Fruit fly (Drosophila melanogaster) whole organism, prepupa: Measurements from ENCODE around the gene Theg.

Experiments
- Blimp-1 ChIP-seq: fragments of 200-800 bp; sonication (Bioruptor generic); optimal IDR thresholded peaks from 3 replicates; lab custom pipeline; 2017; ENCODE audit warnings: missing biosample characterization, missing genetic modification characterization, mild to moderate bottlenecking, moderate library complexity, missing genetic modification reagents
- CG10631 ChIP-seq: fragments of 200-800 bp; sonication (Bioruptor generic); optimal IDR thresholded peaks from 2 replicates; lab custom pipeline; 2016; ENCODE audit warnings: missing biosample characterization, missing genetic modification characterization
- CG10669 ChIP-seq: fragments of 200-800 bp; sonication (Bioruptor generic); optimal IDR thresholded peaks from 3 replicates; lab custom pipeline; 2018; ENCODE audit warnings: missing biosample characterization, mild to moderate bottlenecking, missing genetic modification characterization, moderate library complexity
- CG11294 ChIP-seq: fragments of 200-800 bp; sonication (Bioruptor generic); IDR thresholded peaks from 2 replicates; pipeline ENCODE4 v1.3.6; 2022; ENCODE audit warnings: missing biosample characterization, missing genetic modification characterization
- CG11762 ChIP-seq: fragments of 200-800 bp; sonication (Bioruptor generic); optimal IDR thresholded peaks from 3 replicates; lab custom pipeline; 2016; ENCODE audit warnings: missing biosample characterization, missing genetic modification characterization; ENCODE audit not compliant: insufficient read depth
- CG11902 ChIP-seq: fragments of 200-800 bp; sonication (Bioruptor generic); optimal IDR thresholded peaks from 3 replicates; lab custom pipeline; 2016; ENCODE audit warnings: missing biosample characterization, missing genetic modification characterization
- CG1621 ChIP-seq: fragments of 200-800 bp; sonication (Bioruptor generic); optimal IDR thresholded peaks from 3 replicates; lab custom pipeline; 2018; ENCODE audit warnings: missing biosample characterization, mild to moderate bottlenecking, missing genetic modification characterization
- CG3032 ChIP-seq: fragments of 200-800 bp; optimal IDR thresholded peaks from 2 replicates; lab custom pipeline; 2019; ENCODE audit warnings: missing biosample characterization, mild to moderate bottlenecking, missing genetic modification characterization, moderate library complexity
- CG34406 ChIP-seq: fragments of 200-800 bp; sonication (Bioruptor generic); optimal IDR thresholded peaks from 3 replicates; lab custom pipeline; 2016; ENCODE audit warnings: missing biosample characterization, missing genetic modification characterization
- CG3919 ChIP-seq: fragments of 200-800 bp; sonication (Bioruptor generic); optimal IDR thresholded peaks from 3 replicates; lab custom pipeline; 2016; ENCODE audit warnings: missing biosample characterization, missing genetic modification characterization
- CG4318 ChIP-seq: fragments of 200-800 bp; sonication (Bioruptor generic); optimal IDR thresholded peaks from 3 replicates; lab custom pipeline; 2017; ENCODE audit warnings: missing biosample characterization, mild to moderate bottlenecking, missing genetic modification characterization
- CG6792 ChIP-seq: fragments of 200-800 bp; sonication (Bioruptor generic); optimal IDR thresholded peaks from 3 replicates; lab custom pipeline; 2016; ENCODE audit warnings: missing biosample characterization, missing genetic modification characterization
- CG6808 ChIP-seq: fragments of 200-800 bp; sonication (Bioruptor generic); optimal IDR thresholded peaks from 3 replicates; lab custom pipeline; 2017; ENCODE audit warnings: missing biosample characterization, missing genetic modification characterization, mild to moderate bottlenecking, moderate library complexity, missing genetic modification reagents
- CG6854 ChIP-seq: fragments of 200-800 bp; sonication (Bioruptor generic); optimal IDR thresholded peaks from 2 replicates; lab custom pipeline; 2017; ENCODE audit warnings: missing biosample characterization, mild to moderate bottlenecking, missing genetic modification characterization
- CG7368 ChIP-seq: fragments of 200-800 bp; sonication (Bioruptor generic); optimal IDR thresholded peaks from 3 replicates; lab custom pipeline; 2016; ENCODE audit warnings: missing biosample characterization, missing genetic modification characterization
- CG8119 ChIP-seq: fragments of 200-800 bp; sonication (Bioruptor generic); IDR thresholded peaks from 3 replicates; pipeline ENCODE4 v1.3.6; 2022; ENCODE audit warnings: missing biosample characterization, missing genetic modification characterization
- CG8632 ChIP-seq: fragments of 200-800 bp; sonication (Bioruptor generic); optimal IDR thresholded peaks from 3 replicates; lab custom pipeline; 2016; ENCODE audit warnings: missing biosample characterization, missing genetic modification characterization
- CG9139 ChIP-seq: fragments of 200-800 bp; sonication (Bioruptor generic); optimal IDR thresholded peaks from 3 replicates; lab custom pipeline; 2017; ENCODE audit warnings: missing biosample characterization, mild to moderate bottlenecking, missing genetic modification characterization
- Eip75B ChIP-seq: fragments of 200-800 bp; sonication (Bioruptor generic); optimal IDR thresholded peaks from 3 replicates; lab custom pipeline; 2016; ENCODE audit warnings: missing biosample characterization, missing genetic modification characterization
- Eip78C ChIP-seq: fragments of 200-800 bp; sonication (Bioruptor generic); peaks from one replicate; lab custom pipeline; 2016; ENCODE audit warnings: missing biosample characterization, missing genetic modification characterization
- Ets21C ChIP-seq: fragments of 200-800 bp; sonication (Bioruptor generic); optimal IDR thresholded peaks from 3 replicates; lab custom pipeline; 2016; ENCODE audit warnings: missing biosample characterization, missing genetic modification characterization
- Ets96B ChIP-seq: fragments of 200-800 bp; optimal IDR thresholded peaks from 2 replicates; lab custom pipeline; 2019; ENCODE audit warnings: missing biosample characterization, mild to moderate bottlenecking, missing genetic modification characterization, moderate library complexity
- Gug ChIP-seq: fragments of 200-800 bp; sonication (Bioruptor generic); IDR thresholded peaks from 2 replicates; pipeline ENCODE4 v1.3.6; 2022; ENCODE audit warnings: missing biosample characterization, missing genetic modification characterization
- Hr38 ChIP-seq: sonication (Bioruptor generic); optimal IDR thresholded peaks from 2 replicates; lab custom pipeline; 2016; ENCODE audit warnings: missing biosample characterization, missing genetic modification characterization
- Hr39 ChIP-seq: fragments of 200-800 bp; sonication (Bioruptor generic); optimal IDR thresholded peaks from 2 replicates; lab custom pipeline; 2016; ENCODE audit warnings: missing biosample characterization, missing genetic modification characterization
- Met ChIP-seq: fragments of 200-800 bp; sonication (Bioruptor generic); optimal IDR thresholded peaks from 3 replicates; lab custom pipeline; 2016; ENCODE audit warnings: missing biosample characterization, missing genetic modification characterization
- OdsH ChIP-seq: fragments of 200-800 bp; sonication (Bioruptor generic); optimal IDR thresholded peaks from 3 replicates; lab custom pipeline; 2016; ENCODE audit warnings: missing biosample characterization, missing genetic modification characterization
- Smox ChIP-seq: fragments of 200-800 bp; sonication (Bioruptor generic); optimal IDR thresholded peaks from 3 replicates; lab custom pipeline; 2016; ENCODE audit warnings: missing biosample characterization, missing genetic modification characterization
- Sox14 ChIP-seq: fragments of 200-800 bp; sonication (Bioruptor generic); optimal IDR thresholded peaks from 3 replicates; lab custom pipeline; 2016; ENCODE audit warnings: missing biosample characterization, missing genetic modification characterization
- Sox15 ChIP-seq: fragments of 200-800 bp; sonication (Bioruptor generic); optimal IDR thresholded peaks from 3 replicates; lab custom pipeline; 2016; ENCODE audit warnings: missing biosample characterization, missing genetic modification characterization
- achi ChIP-seq: fragments of 200-800 bp; sonication (Bioruptor generic); optimal IDR thresholded peaks from 3 replicates; lab custom pipeline; 2016; ENCODE audit warnings: missing biosample characterization, missing genetic modification characterization
- acj6 ChIP-seq: fragments of 200-800 bp; sonication (Bioruptor generic); optimal IDR thresholded peaks from 3 replicates; lab custom pipeline; 2016; ENCODE audit warnings: missing biosample characterization, missing genetic modification characterization
- cyc ChIP-seq: fragments of 200-800 bp; sonication (Bioruptor generic); optimal IDR thresholded peaks from 3 replicates; lab custom pipeline; 2016; ENCODE audit warnings: missing biosample characterization, missing genetic modification characterization
- dac ChIP-seq: fragments of 200-800 bp; sonication (Bioruptor generic); optimal IDR thresholded peaks from 2 replicates; lab custom pipeline; 2017; ENCODE audit warnings: missing biosample characterization, mild to moderate bottlenecking, missing genetic modification characterization
- dsx ChIP-seq: fragments of 200-800 bp; optimal IDR thresholded peaks from 3 replicates; lab custom pipeline; 2019; ENCODE audit warnings: missing biosample characterization, mild to moderate bottlenecking, missing genetic modification characterization, moderate library complexity; ENCODE audit not compliant: poor library complexity, severe bottlenecking
- eg ChIP-seq: fragments of 200-800 bp; sonication (Bioruptor generic); IDR thresholded peaks from 3 replicates; pipeline ENCODE4 v1.3.6; 2022; ENCODE audit warnings: missing biosample characterization, missing genetic modification characterization
- esn ChIP-seq: fragments of 200-800 bp; sonication (Bioruptor generic); optimal IDR thresholded peaks from 2 replicates; lab custom pipeline; 2016; ENCODE audit warnings: missing biosample characterization, mild to moderate bottlenecking, missing genetic modification characterization, moderate library complexity
- fd59A ChIP-seq: fragments of 200-800 bp; sonication (Bioruptor generic); optimal IDR thresholded peaks from 2 replicates; lab custom pipeline; 2017; ENCODE audit warnings: missing biosample characterization, mild to moderate bottlenecking, missing genetic modification characterization, missing genetic modification reagents
- fkh ChIP-seq: fragments of 200-800 bp; sonication (Bioruptor generic); optimal IDR thresholded peaks from 3 replicates; lab custom pipeline; 2017; ENCODE audit warnings: missing biosample characterization, mild to moderate bottlenecking, missing genetic modification characterization, moderate library complexity
- net ChIP-seq: fragments of 200-800 bp; sonication (Bioruptor generic); optimal IDR thresholded peaks from 3 replicates; lab custom pipeline; 2016; ENCODE audit warnings: missing biosample characterization, missing genetic modification characterization
- pdm3 ChIP-seq: fragments of 200-800 bp; sonication (Bioruptor generic); optimal IDR thresholded peaks from 3 replicates; lab custom pipeline; 2016; ENCODE audit warnings: missing biosample characterization, missing genetic modification characterization
- salr ChIP-seq, 2 experiments: fragments of 200-800 bp; sonication (Bioruptor generic); optimal IDR thresholded peaks; 3 replicates each; lab custom pipeline; 2016 to 2018; ENCODE audit warnings: missing biosample characterization in 2 of 2, missing genetic modification characterization in 2 of 2, mild to moderate bottlenecking in 1 of 2
- spab ChIP-seq: fragments of 200-800 bp; sonication (Bioruptor generic); optimal IDR thresholded peaks from 2 replicates; lab custom pipeline; 2017; ENCODE audit warnings: missing biosample characterization, mild to moderate bottlenecking, missing genetic modification characterization, missing genetic modification reagents
- ss ChIP-seq, 2 experiments: fragments of 200-800 bp; sonication (Bioruptor generic); optimal IDR thresholded peaks; 2 replicates in 1 of 2; 3 replicates in 1 of 2; lab custom pipeline; 2017 to 2018; ENCODE audit warnings: mild to moderate bottlenecking in 2 of 2, missing biosample characterization in 2 of 2, missing genetic modification characterization in 2 of 2, moderate library complexity in 1 of 2
- svp ChIP-seq: fragments of 200-800 bp; sonication (Bioruptor generic); peaks from one replicate; lab custom pipeline; 2016; ENCODE audit warnings: missing biosample characterization, missing genetic modification characterization
- topi ChIP-seq: fragments of 200-800 bp; sonication (Bioruptor generic); optimal IDR thresholded peaks from 3 replicates; lab custom pipeline; 2016; ENCODE audit warnings: missing biosample characterization, missing genetic modification characterization
- vri ChIP-seq: fragments of 200-800 bp; sonication (Bioruptor generic); optimal IDR thresholded peaks from 3 replicates; lab custom pipeline; 2016; ENCODE audit warnings: missing biosample characterization, mild to moderate bottlenecking, missing genetic modification characterization

Gene Theg

DNA sequence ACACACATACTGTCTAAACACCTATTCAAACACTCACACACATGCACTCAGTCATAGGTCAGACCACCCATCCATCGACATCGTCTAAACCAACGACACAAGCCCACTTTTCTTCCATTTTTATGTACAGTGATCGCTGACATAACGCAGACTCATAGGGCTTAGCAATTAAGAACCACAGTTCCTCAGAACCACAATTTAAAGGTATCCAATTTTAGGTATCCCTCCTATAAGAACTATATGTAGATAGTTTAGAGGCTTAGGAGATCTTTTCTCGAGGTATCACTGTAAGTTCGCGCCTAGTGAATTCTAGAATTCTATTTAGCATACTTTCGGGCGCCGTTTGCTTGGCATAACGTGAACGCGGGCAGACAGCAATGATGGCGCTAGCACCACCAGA, 21.6 kb upstream of the Theg start (continued):
- TF ChIP-seq Hr39 (GFP tag; lab: Kevin White, UChicago): peak; percentile 71
- TF ChIP-seq CG8119: peak; percentile 80
- TF ChIP-seq acj6: peak; percentile 58
- TF ChIP-seq topi: peak; percentile 52
- TF ChIP-seq Blimp-1: no peak
- peak in 1 of 2 experiments; percentile 11 for TF ChIP-seq ss (GFP tag; optimal IDR thresholded peaks at IDR 0.05; lab: Kevin White, UChicago)
- TF ChIP-seq CG3919 (GFP tag; lab: Kevin White, UChicago): peak; percentile 64
- peak; percentile 72 for TF ChIP-seq achi
- TF ChIP-seq CG11762: peak; percentile 32
- TF ChIP-seq Eip78C (GFP tag; lab: Kevin White, UChicago): peak; percentile 91
- peak; percentile 47 for TF ChIP-seq CG10631
- TF ChIP-seq spab (GFP tag; lab: Kevin White, UChicago): peak; percentile 2
- TF ChIP-seq CG4318 (GFP tag; lab: Kevin White, UChicago): peak; percentile 55
- TF ChIP-seq Gug (GFP tag; lab: Robert Waterston, UW): peak; percentile 70; the same call in 1 of the 2 replicates
- peak; percentile 52 for TF ChIP-seq cyc (GFP tag; lab: Kevin White, UChicago)
- peak; percentile 51 for TF ChIP-seq CG3032 (tag; lab: Kevin White, UChicago)
- peak; percentile 27 for TF ChIP-seq CG1621 (tag; lab: Kevin White, UChicago)
- TF ChIP-seq Eip75B (GFP tag; lab: Kevin White, UChicago): no peak
- peak; percentile 79 for TF ChIP-seq OdsH (GFP tag; lab: Kevin White, UChicago)
- peak; percentile 60 for TF ChIP-seq CG10669 (GFP tag; lab: Kevin White, UChicago)
- TF ChIP-seq CG6854 (GFP tag; lab: Kevin White, UChicago): no peak
- TF ChIP-seq eg: peak; percentile 78
- peak; percentile 72 for TF ChIP-seq Sox14
- peak; percentile 47 for TF ChIP-seq Met (GFP tag; lab: Kevin White, UChicago)
- no peak for TF ChIP-seq CG6808
- TF ChIP-seq CG6792 (GFP tag; lab: Kevin White, UChicago): peak; percentile 5
- peak; percentile 24 for TF ChIP-seq CG7368
- peak; percentile 27 for TF ChIP-seq esn (GFP tag; lab: Kevin White, UChicago)
- TF ChIP-seq CG34406 (GFP tag; lab: Kevin White, UChicago): peak; percentile 37
- TF ChIP-seq fkh (GFP tag; lab: Kevin White, UChicago): no peak
- TF ChIP-seq CG9139 (GFP tag; lab: Kevin White, UChicago): peak; percentile 6
- TF ChIP-seq CG8632 (GFP tag; lab: Kevin White, UChicago): peak; percentile 24
- peak; percentile 42 for TF ChIP-seq Smox (GFP tag; lab: Kevin White, UChicago)
- TF ChIP-seq svp (GFP tag; lab: Kevin White, UChicago): peak; percentile 66
- no peak for TF ChIP-seq vri (GFP tag; lab: Kevin White, UChicago)
- TF ChIP-seq pdm3 (GFP tag; lab: Kevin White, UChicago): peak; percentile 75
- TF ChIP-seq CG11902 (GFP tag; lab: Kevin White, UChicago): peak; percentile 52
- TF ChIP-seq net: peak; percentile 64
- peak; percentile 34 to 46 for TF ChIP-seq salr (GFP tag; optimal IDR thresholded peaks at IDR 0.05; lab: Kevin White, UChicago)

DNA sequence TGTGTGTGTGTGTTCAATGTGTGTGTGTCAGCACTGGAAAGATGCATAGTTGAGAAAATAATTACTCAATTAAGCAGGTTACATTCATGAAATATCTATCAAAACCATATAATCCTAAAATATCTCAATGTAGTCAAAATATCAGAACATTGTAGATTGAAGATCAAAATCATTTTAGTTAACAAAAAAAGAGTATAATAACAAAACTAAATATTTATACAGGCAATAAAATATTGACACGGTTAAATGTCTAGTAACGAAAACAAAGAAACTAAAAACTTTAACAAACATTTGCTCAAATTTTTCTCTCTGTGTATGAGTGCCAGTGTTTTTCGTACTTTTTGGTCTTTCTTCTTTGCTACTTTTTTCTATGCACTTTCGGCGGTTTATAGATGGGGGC, 15.6 kb upstream of the Theg start:
- TF ChIP-seq CG34406 (GFP tag; lab: Kevin White, UChicago): no peak
- TF ChIP-seq ss (GFP tag; optimal IDR thresholded peaks at IDR 0.05; lab: Kevin White, UChicago): no peak
- TF ChIP-seq CG8632 (GFP tag; lab: Kevin White, UChicago): no peak
- no peak for TF ChIP-seq cyc (GFP tag; lab: Kevin White, UChicago)
- TF ChIP-seq dac (GFP tag; lab: Kevin White, UChicago): no peak
- no peak for TF ChIP-seq Blimp-1
- TF ChIP-seq OdsH (GFP tag; lab: Kevin White, UChicago): no peak
- TF ChIP-seq fd59A (GFP tag; lab: Kevin White, UChicago): no peak
- peak; percentile 15 for TF ChIP-seq Ets96B (tag; lab: Kevin White, UChicago)
- TF ChIP-seq CG6792 (GFP tag; lab: Kevin White, UChicago): no peak
- no peak for TF ChIP-seq Hr38 (GFP tag; lab: Kevin White, UChicago)
- no peak for TF ChIP-seq CG11762
- no peak for TF ChIP-seq CG11902 (GFP tag; lab: Kevin White, UChicago)
- TF ChIP-seq fkh (GFP tag; lab: Kevin White, UChicago): no peak
- TF ChIP-seq Ets21C (GFP tag; lab: Kevin White, UChicago): no peak
- TF ChIP-seq spab (GFP tag; lab: Kevin White, UChicago): no peak
- TF ChIP-seq CG8119: no peak
- peak; percentile 13 for TF ChIP-seq CG10631
- peak; percentile 2 for TF ChIP-seq CG10669 (GFP tag; lab: Kevin White, UChicago)
- TF ChIP-seq esn (GFP tag; lab: Kevin White, UChicago): peak; percentile 8
- TF ChIP-seq dsx (GFP tag; lab: Kevin White, UChicago): peak; percentile 24
- TF ChIP-seq salr (GFP tag; optimal IDR thresholded peaks at IDR 0.05; lab: Kevin White, UChicago): no peak
- TF ChIP-seq Met (GFP tag; lab: Kevin White, UChicago): no peak
- TF ChIP-seq CG7368: no peak
- no peak for TF ChIP-seq vri (GFP tag; lab: Kevin White, UChicago)
- no peak for TF ChIP-seq CG11294 (GFP tag; lab: Robert Waterston, UW)
- TF ChIP-seq Sox15 (GFP tag; lab: Kevin White, UChicago): no peak
- TF ChIP-seq CG3919 (GFP tag; lab: Kevin White, UChicago): no peak
- TF ChIP-seq Eip75B (GFP tag; lab: Kevin White, UChicago): no peak
- TF ChIP-seq pdm3 (GFP tag; lab: Kevin White, UChicago): no peak
